Fruit fly (Drosophila melanogaster) whole organism, embryonic: Measurements from ENCODE around the gene CG6972.
A peak's percentile ranks its signal among the peaks of the same experiment; 100 is the strongest.

ENCODE experiments used
- B-H1 ChIP-seq: fragments of 200-800 bp; sonication (Bioruptor generic); IDR thresholded peaks from 3 replicates; pipeline ENCODE4 v1.3.6; 2022; ENCODE audit warnings: missing biosample characterization, missing genetic modification characterization
- CG10321 ChIP-seq: fragments of 200-800 bp; sonication (Bioruptor generic); IDR thresholded peaks from 2 replicates; pipeline ENCODE4 v1.3.6; 2022; ENCODE audit warnings: missing biosample characterization, missing genetic modification characterization
- CG10366 ChIP-seq: fragments of 200-800 bp; sonication (Bioruptor generic); IDR thresholded peaks from 2 replicates; pipeline ENCODE4 v1.3.6; 2022; ENCODE audit warnings: missing biosample characterization, missing genetic modification characterization
- CG10431 ChIP-seq: fragments of 200-800 bp; sonication (Bioruptor generic); optimal IDR thresholded peaks from 3 replicates; lab custom pipeline; 2018; ENCODE audit warnings: missing biosample characterization, mild to moderate bottlenecking, missing genetic modification characterization
- CG11093 ChIP-seq: fragments of 200-800 bp; sonication (Bioruptor generic); IDR thresholded peaks from 3 replicates; pipeline ENCODE4 v1.3.6; 2022; ENCODE audit warnings: missing biosample characterization, missing genetic modification characterization
- CG11695 ChIP-seq: fragments of 200-800 bp; sonication (Bioruptor generic); IDR thresholded peaks from 3 replicates; pipeline ENCODE4 v1.3.6; 2022; ENCODE audit warnings: missing biosample characterization, missing genetic modification characterization
- CG12659 ChIP-seq: fragments of 200-800 bp; sonication (Bioruptor generic); optimal IDR thresholded peaks from 3 replicates; lab custom pipeline; 2017; ENCODE audit warnings: mild to moderate bottlenecking, missing biosample characterization, missing genetic modification reagents, missing genetic modification characterization
- CG12769 ChIP-seq: fragments of 200-800 bp; sonication (Bioruptor generic); optimal IDR thresholded peaks from 2 replicates; lab custom pipeline; 2019; ENCODE audit warnings: missing biosample characterization, mild to moderate bottlenecking, missing genetic modification characterization, moderate library complexity
- CG1529 ChIP-seq: fragments of 200-800 bp; sonication (Bioruptor generic); optimal IDR thresholded peaks from 3 replicates; lab custom pipeline; 2018; ENCODE audit warnings: missing biosample characterization, missing genetic modification characterization
- CG1602 ChIP-seq: fragments of 200-800 bp; sonication (Bioruptor generic); optimal IDR thresholded peaks from 3 replicates; lab custom pipeline; 2016; ENCODE audit warnings: missing biosample characterization, missing genetic modification characterization
- CG16813 ChIP-seq: fragments of 200-800 bp; sonication (Bioruptor generic); IDR thresholded peaks from 3 replicates; pipeline ENCODE4 v1.3.6; 2022; ENCODE audit warnings: missing biosample characterization, missing genetic modification characterization; ENCODE audit not compliant: partially characterized antibody
- CG17385 ChIP-seq: fragments of 200-800 bp; sonication (Bioruptor generic); optimal IDR thresholded peaks from 3 replicates; lab custom pipeline; 2018; ENCODE audit warnings: missing biosample characterization, mild to moderate bottlenecking, missing genetic modification characterization
- CG17568 ChIP-seq: fragments of 200-800 bp; sonication (Bioruptor generic); optimal IDR thresholded peaks from 2 replicates; lab custom pipeline; 2018; ENCODE audit warnings: missing biosample characterization, mild to moderate bottlenecking, missing genetic modification characterization, moderate library complexity
- CG17612 ChIP-seq: fragments of 200-800 bp; sonication (Bioruptor generic); IDR thresholded peaks from 2 replicates; pipeline ENCODE4 v1.3.6; 2022; ENCODE audit warnings: missing biosample characterization, missing genetic modification characterization
- CG18764 ChIP-seq: fragments of 200-800 bp; sonication (Bioruptor generic); optimal IDR thresholded peaks from 3 replicates; lab custom pipeline; 2016; ENCODE audit warnings: missing biosample characterization, missing genetic modification characterization
- CG31365 ChIP-seq: fragments of 200-800 bp; sonication (Bioruptor generic); optimal IDR thresholded peaks from 2 replicates; lab custom pipeline; 2018; ENCODE audit warnings: missing biosample characterization, mild to moderate bottlenecking, missing genetic modification characterization
- CG31388 ChIP-seq: fragments of 200-800 bp; sonication (Bioruptor generic); optimal IDR thresholded peaks from 2 replicates; lab custom pipeline; 2016; ENCODE audit warnings: missing biosample characterization, missing genetic modification characterization
- CG32767 ChIP-seq: fragments of 200-800 bp; sonication (Bioruptor generic); IDR thresholded peaks from 2 replicates; pipeline ENCODE4 v1.3.6; 2022; ENCODE audit warnings: missing biosample characterization, missing genetic modification characterization
- CG34224 ChIP-seq: fragments of 200-800 bp; sonication (Bioruptor generic); IDR thresholded peaks from 3 replicates; pipeline ENCODE4 v1.3.6; 2022; ENCODE audit warnings: missing biosample characterization, missing genetic modification characterization; ENCODE audit not compliant: partially characterized antibody
- CG3726 ChIP-seq: fragments of 200-800 bp; sonication (Bioruptor generic); IDR thresholded peaks from 3 replicates; pipeline ENCODE4, ENCODE4 v1.3.6; 2022; ENCODE audit warnings: missing biosample characterization, missing genetic modification characterization
- CG7357 ChIP-seq: fragments of 200-800 bp; sonication (Bioruptor generic); IDR thresholded peaks from 3 replicates; pipeline ENCODE4 v1.3.6; 2022; ENCODE audit warnings: missing biosample characterization, missing genetic modification characterization
- CTCF ChIP-seq: fragments of 200-800 bp; sonication (Bioruptor generic); optimal IDR thresholded peaks from 2 replicates; lab custom pipeline; 2017; ENCODE audit warnings: missing biosample characterization, mild to moderate bottlenecking, missing genetic modification characterization, moderate library complexity
- CoRest ChIP-seq: fragments of 200-800 bp; sonication (Bioruptor generic); optimal IDR thresholded peaks from 3 replicates; lab custom pipeline; 2018; ENCODE audit warnings: missing biosample characterization, mild to moderate bottlenecking, missing genetic modification characterization, moderate library complexity
- Dad ChIP-seq: fragments of 200-800 bp; sonication (Bioruptor generic); optimal IDR thresholded peaks from 3 replicates; lab custom pipeline; 2016; ENCODE audit warnings: missing biosample characterization, missing genetic modification characterization
- E2f1 ChIP-seq: fragments of 200-800 bp; sonication (Bioruptor generic); IDR thresholded peaks from 2 replicates; pipeline ENCODE4 v1.3.6; 2022; ENCODE audit warnings: missing biosample characterization, missing genetic modification characterization
- Hey ChIP-seq: fragments of 200-800 bp; sonication (Bioruptor generic); optimal IDR thresholded peaks from 3 replicates; lab custom pipeline; 2018; ENCODE audit warnings: missing biosample characterization, mild to moderate bottlenecking, missing genetic modification characterization
- Hr78 ChIP-seq, 2 experiments: fragments of 200-800 bp in 1 of 2; fragments of >200 bp in 1 of 2; sonication (Bioruptor generic) in 1 of 2; optimal IDR thresholded peaks; 2 replicates each; lab custom pipeline; 2017 to 2019; ENCODE audit warnings: missing biosample characterization in 2 of 2, missing genetic modification characterization in 2 of 2, mild to moderate bottlenecking in 1 of 2, moderate library complexity in 1 of 2
- Oli ChIP-seq: fragments of 200-800 bp; sonication (Bioruptor generic); optimal IDR thresholded peaks from 2 replicates; lab custom pipeline; 2018; ENCODE audit warnings: missing biosample characterization, mild to moderate bottlenecking, missing genetic modification characterization, moderate library complexity
- Pdp1 ChIP-seq, 2 experiments: fragments of 200-800 bp; sonication (Bioruptor generic); optimal IDR thresholded peaks; 3 replicates each; lab custom pipeline; 2016; ENCODE audit warnings: missing biosample characterization in 2 of 2, missing genetic modification characterization in 2 of 2, mild to moderate bottlenecking in 1 of 2, moderate library complexity in 1 of 2
- Sox100B ChIP-seq: fragments of 200-800 bp; sonication (Bioruptor generic); optimal IDR thresholded peaks from 3 replicates; lab custom pipeline; 2018; ENCODE audit warnings: missing biosample characterization, mild to moderate bottlenecking, missing genetic modification characterization
- Sry-β ChIP-seq: fragments of 200-800 bp; sonication (Bioruptor generic); optimal IDR thresholded peaks from 2 replicates; lab custom pipeline; 2018; ENCODE audit warnings: missing biosample characterization, mild to moderate bottlenecking, missing genetic modification characterization, moderate library complexity
- Stat92E ChIP-seq, 3 experiments: fragments of >200 bp in 2 of 3; fragments of 200-800 bp in 1 of 3; sonication (Bioruptor generic) in 1 of 3; optimal IDR thresholded peaks; 2 replicates each; lab custom pipeline; 2017 to 2019; ENCODE audit warnings: missing biosample characterization in 3 of 3, missing genetic modification characterization in 3 of 3, mild to moderate bottlenecking in 1 of 3, moderate library complexity in 1 of 3
- chm ChIP-seq: fragments of 200-800 bp; sonication (Bioruptor generic); IDR thresholded peaks from 2 replicates; pipeline ENCODE4 v1.3.6; 2022; ENCODE audit warnings: missing biosample characterization, missing genetic modification characterization
- dmrt99B ChIP-seq: fragments of 200-800 bp; sonication (Bioruptor generic); optimal IDR thresholded peaks from 2 replicates; lab custom pipeline; 2018; ENCODE audit warnings: missing biosample characterization, mild to moderate bottlenecking, missing genetic modification characterization, moderate library complexity
- emc ChIP-seq: fragments of 200-800 bp; sonication (Bioruptor generic); optimal IDR thresholded peaks from 2 replicates; lab custom pipeline; 2016; ENCODE audit warnings: missing biosample characterization, missing genetic modification characterization
- grau ChIP-seq: fragments of 200-800 bp; optimal IDR thresholded peaks from 3 replicates; lab custom pipeline; 2019; ENCODE audit warnings: missing biosample characterization, mild to moderate bottlenecking, missing genetic modification characterization, moderate library complexity
- h ChIP-seq: fragments of >200 bp; optimal IDR thresholded peaks from 2 replicates; lab custom pipeline; 2017
- hkb ChIP-seq, 2 experiments: fragments of 200-800 bp in 1 of 2; fragments of >200 bp in 1 of 2; sonication (Bioruptor generic) in 1 of 2; IDR thresholded peaks in 1 of 2; optimal IDR thresholded peaks in 1 of 2; 2 replicates each; pipeline versions ENCODE4 v1.3.6 to Lab custom; 2017 to 2022; ENCODE audit warnings: missing biosample characterization in 1 of 2, missing genetic modification characterization in 1 of 2
- jing ChIP-seq: fragments of 200-800 bp; sonication (Bioruptor generic); optimal IDR thresholded peaks from 2 replicates; lab custom pipeline; 2018; ENCODE audit warnings: missing biosample characterization, mild to moderate bottlenecking, missing genetic modification characterization
- jumu ChIP-seq: fragments of 200-800 bp; sonication (Bioruptor generic); optimal IDR thresholded peaks from 3 replicates; lab custom pipeline; 2016; ENCODE audit warnings: missing biosample characterization, missing genetic modification characterization
- kni ChIP-seq: fragments of 200-800 bp; sonication (Bioruptor generic); optimal IDR thresholded peaks from 3 replicates; lab custom pipeline; 2017; ENCODE audit warnings: mild to moderate bottlenecking, missing biosample characterization, missing genetic modification reagents, missing genetic modification characterization
- mld ChIP-seq: fragments of 200-800 bp; sonication (Bioruptor generic); IDR thresholded peaks from 3 replicates; pipeline ENCODE4 v1.3.6; 2022; ENCODE audit warnings: missing biosample characterization, missing genetic modification characterization; ENCODE audit not compliant: partially characterized antibody
- nau ChIP-seq: fragments of 200-800 bp; sonication (Bioruptor generic); optimal IDR thresholded peaks from 3 replicates; lab custom pipeline; 2017; ENCODE audit warnings: missing biosample characterization, mild to moderate bottlenecking, missing genetic modification characterization, missing genetic modification reagents
- phol ChIP-seq: fragments of 200-800 bp; sonication (Bioruptor generic); optimal IDR thresholded peaks from 3 replicates; lab custom pipeline; 2018; ENCODE audit warnings: missing biosample characterization, mild to moderate bottlenecking, missing genetic modification characterization, moderate library complexity
- pzg ChIP-seq: fragments of 200-800 bp; sonication (Bioruptor generic); optimal IDR thresholded peaks from 3 replicates; lab custom pipeline; 2018; ENCODE audit warnings: missing biosample characterization, mild to moderate bottlenecking, missing genetic modification characterization, moderate library complexity
- repo ChIP-seq: fragments of 200-800 bp; sonication (Bioruptor generic); optimal IDR thresholded peaks from 2 replicates; lab custom pipeline; 2016; ENCODE audit warnings: missing biosample characterization, missing genetic modification characterization
- tna ChIP-seq: fragments of 200-800 bp; sonication (Bioruptor generic); IDR thresholded peaks from 2 replicates; pipeline ENCODE4 v1.3.6; 2022; ENCODE audit warnings: missing biosample characterization, missing genetic modification characterization; ENCODE audit not compliant: partially characterized antibody
- vfl ChIP-seq: fragments of 200-800 bp; sonication (Bioruptor generic); optimal IDR thresholded peaks from 2 replicates; lab custom pipeline; 2016; ENCODE audit warnings: missing biosample characterization, missing genetic modification characterization
- wek ChIP-seq: fragments of 200-800 bp; sonication (Bioruptor generic); optimal IDR thresholded peaks from 3 replicates; lab custom pipeline; 2018; ENCODE audit warnings: missing biosample characterization, mild to moderate bottlenecking, missing genetic modification characterization, moderate library complexity

The CG6972 gene

DNA sequence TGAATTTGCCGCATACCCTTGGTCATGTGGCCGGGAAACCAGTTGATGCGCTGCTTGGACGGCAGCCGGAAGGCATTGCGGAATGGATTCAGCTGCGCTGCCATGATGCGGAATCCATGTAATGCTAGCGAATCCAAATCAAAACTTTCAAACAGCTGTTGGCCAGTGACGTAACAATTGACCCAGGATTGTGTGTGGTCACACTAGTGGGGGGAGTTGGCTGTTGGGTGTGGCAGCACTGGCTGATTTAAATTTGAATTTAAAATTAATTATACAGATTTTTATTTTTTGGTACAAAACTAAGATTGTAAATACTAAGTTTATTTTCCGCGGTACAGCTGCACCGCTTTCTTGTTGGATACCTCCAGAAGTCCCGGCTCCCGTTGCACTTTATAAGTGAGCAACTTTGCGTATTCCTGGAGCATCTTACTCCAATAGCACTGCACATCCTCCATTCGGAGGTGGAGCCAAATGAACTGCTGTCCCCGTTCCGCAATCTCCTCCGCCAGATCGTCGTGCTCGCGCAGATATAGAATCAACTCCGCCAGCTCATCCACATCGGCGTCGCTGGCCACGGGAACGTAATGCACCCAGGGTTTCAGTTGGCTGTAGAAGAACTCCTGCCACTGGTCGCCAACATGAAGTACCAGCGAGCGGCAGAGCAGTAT, 45.8 kb downstream of the CG6972 start, which contains the start of gene CG17141 (continued):
- TF ChIP-seq Pdp1 (GFP tag; optimal IDR thresholded peaks at IDR 0.05; lab: Kevin White, UChicago) (peak in 1 of 2 experiments; percentile 99), CG10321 (GFP tag; lab: Robert Waterston, UW) (no peak), CG10431 (peak; percentile 9), CG18764 (GFP tag; lab: Kevin White, UChicago) (no peak), CG7357 (GFP tag; lab: Robert Waterston, UW) (no peak), kni (no peak), Sry-β (GFP tag; lab: Kevin White, UChicago) (no peak), dmrt99B (tag; lab: Kevin White, UChicago) (no peak), phol (peak; percentile 32), Stat92E (GFP tag; optimal IDR thresholded peaks at IDR 0.05; lab: Kevin White, UChicago) (no peak), CoRest (tag; lab: Kevin White, UChicago) (no peak), CG10366 (GFP tag; lab: Robert Waterston, UW) (no peak), wek (GFP tag; lab: Kevin White, UChicago) (no peak), Dad (GFP tag; lab: Kevin White, UChicago) (no peak), CG3726 (no peak), CG34224 (GFP tag; lab: Robert Waterston, UW) (peak; percentile 34; the same call in 1 of the 3 replicates), tna (GFP tag; lab: Robert Waterston, UW) (no peak), jing (GFP tag; lab: Kevin White, UChicago) (no peak), CG11093 (GFP tag; lab: Robert Waterston, UW) (no peak), nau (GFP tag; lab: Kevin White, UChicago) (no peak), h (lab: Kevin White, UChicago) (no peak), CG1602 (GFP tag; lab: Kevin White, UChicago) (no peak), CG1529 (no peak), CG31388 (no peak), CG16813 (GFP tag; lab: Robert Waterston, UW) (peak; percentile 35; the same call in 1 of the 3 replicates), B-H1 (GFP tag; lab: Robert Waterston, UW) (no peak), CG32767 (no peak), CG31365 (tag; lab: Kevin White, UChicago) (no peak), E2f1 (GFP tag; lab: Robert Waterston, UW) (no peak), pzg (GFP tag; lab: Kevin White, UChicago) (peak; percentile 90), Hey (tag; lab: Kevin White, UChicago) (no peak), Sox100B (GFP tag; lab: Kevin White, UChicago) (no peak), CG17612 (GFP tag; lab: Robert Waterston, UW) (no peak), hkb (optimal IDR thresholded peaks at IDR 0.05; lab: Kevin White, UChicago) (no peak), hkb (GFP tag; IDR thresholded peaks at IDR 0.05; lab: Robert Waterston, UW) (peak; percentile 40), vfl (GFP tag; lab: Kevin White, UChicago) (no peak), CG11695 (0 out of 3 replicates have a peak, but pooled peaks have one; percentile 13), repo (no peak), mld (no peak), Oli (tag; lab: Kevin White, UChicago) (no peak), CG17385 (no peak), chm (GFP tag; lab: Robert Waterston, UW) (peak; percentile 30; the same call in 1 of the 2 replicates), CG12769 (tag; lab: Kevin White, UChicago) (no peak), CG17568 (GFP tag; lab: Kevin White, UChicago) (no peak), jumu (GFP tag; lab: Kevin White, UChicago) (no peak), CG12659 (GFP tag; lab: Kevin White, UChicago) (no peak), emc (GFP tag; lab: Kevin White, UChicago) (no peak), grau (no peak), CTCF (GFP tag; lab: Kevin White, UChicago) (no peak), Hr78 (GFP tag; optimal IDR thresholded peaks at IDR 0.05; lab: Kevin White, UChicago) (no peak)
